Worm (Caenorhabditis elegans) whole organism, L1 larva: ENCODE data around the gene Y73F8A.27.
A peak's percentile ranks its signal among the peaks of the same experiment; 100 is the strongest.

Source experiments
- C16A3.4 ChIP-seq: fragments of 150-350 bp; optimal IDR thresholded peaks from 2 replicates; lab custom pipeline; 2014; ENCODE audit warnings: missing biosample characterization, missing genetic modification characterization
- C34B4.2 ChIP-seq: sonication (generic microtip); optimal IDR thresholded peaks from 2 replicates; lab custom pipeline; 2017; ENCODE audit warnings: mild to moderate bottlenecking, missing genetic modification characterization, missing compliant biosample characterization
- Y116A8C.19 ChIP-seq: sonication (generic microtip); optimal IDR thresholded peaks from 2 replicates; lab custom pipeline; 2016; ENCODE audit warnings: missing compliant biosample characterization, missing genetic modification characterization, borderline replicate concordance
- aly-2 ChIP-seq: fragments of 150-350 bp; optimal IDR thresholded peaks from 2 replicates; lab custom pipeline; 2014; ENCODE audit warnings: missing biosample characterization, missing genetic modification characterization
- ama-1 ChIP-seq: fragments of 150-350 bp; optimal IDR thresholded peaks from 2 replicates; lab custom pipeline; 2014
- ceh-63 ChIP-seq: fragments of 200-800 bp; sonication (Bioruptor generic); optimal IDR thresholded peaks from 2 replicates; lab custom pipeline; 2018; ENCODE audit warnings: mild to moderate bottlenecking, missing genetic modification characterization, missing compliant biosample characterization
- ceh-8 ChIP-seq: fragments of 200-800 bp; sonication (Bioruptor generic); optimal IDR thresholded peaks from 2 replicates; lab custom pipeline; 2018; ENCODE audit warnings: mild to moderate bottlenecking, missing genetic modification characterization, moderate library complexity, missing compliant biosample characterization
- ceh-82 ChIP-seq, 3 experiments: fragments of 150-350 bp in 1 of 3; sonication (generic microtip) in 2 of 3; optimal IDR thresholded peaks; 2 replicates each; lab custom pipeline; 2014 to 2017; ENCODE audit warnings: missing biosample characterization in 3 of 3, missing genetic modification characterization in 3 of 3
- ceh-88 ChIP-seq: fragments of 200-800 bp; sonication (Bioruptor generic); IDR thresholded peaks from 2 replicates; pipeline ENCODE4 v1.3.6; 2022; ENCODE audit warnings: missing genetic modification characterization, missing compliant biosample characterization
- ces-1 ChIP-seq: fragments of 150-350 bp; optimal IDR thresholded peaks from 2 replicates; lab custom pipeline; 2014; ENCODE audit warnings: missing biosample characterization, missing genetic modification reagents, missing genetic modification characterization
- dpl-1 ChIP-seq, 3 experiments: fragments of 150-350 bp in 2 of 3; sonication (generic microtip) in 1 of 3; optimal IDR thresholded peaks; 2 replicates each; lab custom pipeline; 2014 to 2017; ENCODE audit warnings: missing biosample characterization in 3 of 3, missing genetic modification characterization in 3 of 3, missing genetic modification reagents in 3 of 3
- dsc-1 ChIP-seq: sonication (generic microtip); optimal IDR thresholded peaks from 2 replicates; lab custom pipeline; 2016; ENCODE audit warnings: mild to moderate bottlenecking, missing genetic modification characterization, missing compliant biosample characterization
- efl-1 ChIP-seq, 4 experiments: fragments of 150-350 bp; optimal IDR thresholded peaks in 3 of 4; peaks in 1 of 4; 1 replicate in 1 of 4; 2 replicates in 3 of 4; lab custom pipeline; 2014; ENCODE audit warnings: missing biosample characterization in 2 of 4, missing genetic modification characterization in 2 of 4, missing genetic modification reagents in 2 of 4
- egl-27 ChIP-seq, 2 experiments: fragments of 150-350 bp in 1 of 2; sonication (generic microtip); optimal IDR thresholded peaks; 3 replicates each; lab custom pipeline; 2017 to 2018; ENCODE audit warnings: missing biosample characterization in 2 of 2, missing genetic modification characterization in 2 of 2, missing genetic modification reagents in 2 of 2
- fos-1 ChIP-seq: fragments of 150-350 bp; optimal IDR thresholded peaks from 2 replicates; lab custom pipeline; 2014; ENCODE audit warnings: missing biosample characterization, missing genetic modification characterization
- hlh-17 ChIP-seq: fragments of 200-800 bp; sonication (Bioruptor generic); optimal IDR thresholded peaks from 2 replicates; lab custom pipeline; 2018; ENCODE audit warnings: missing genetic modification characterization, mild to moderate bottlenecking, missing compliant biosample characterization, moderate library complexity, borderline replicate concordance
- hpl-2 ChIP-seq: fragments of 150-350 bp; optimal IDR thresholded peaks from 2 replicates; lab custom pipeline; 2014; ENCODE audit warnings: missing biosample characterization, missing genetic modification reagents, missing genetic modification characterization
- isw-1 ChIP-seq: fragments of 200-800 bp; sonication (Bioruptor generic); IDR thresholded peaks from 2 replicates; pipeline ENCODE4 v1.3.6; 2022; ENCODE audit warnings: missing genetic modification characterization, missing compliant biosample characterization
- lin-13 ChIP-seq: fragments of 150-350 bp; optimal IDR thresholded peaks from 2 replicates; lab custom pipeline; 2014; ENCODE audit warnings: missing biosample characterization, missing genetic modification reagents, missing genetic modification characterization
- lin-15B ChIP-seq: fragments of 150-350 bp; sonication (generic microtip); optimal IDR thresholded peaks from 3 replicates; lab custom pipeline; 2014; ENCODE audit warnings: missing biosample characterization, missing genetic modification characterization
- lsy-2 ChIP-seq, 2 experiments: fragments of 150-350 bp; optimal IDR thresholded peaks; 2 replicates each; lab custom pipeline; 2014; ENCODE audit warnings: missing biosample characterization in 2 of 2, missing genetic modification characterization in 2 of 2
- mab-9 ChIP-seq: fragments of 200-800 bp; sonication (Bioruptor generic); IDR thresholded peaks from 2 replicates; pipeline ENCODE4 v1.3.6; 2022; ENCODE audit warnings: missing genetic modification reagents, missing genetic modification characterization, missing compliant biosample characterization
- mdl-1 ChIP-seq, 2 experiments: fragments of 150-350 bp; optimal IDR thresholded peaks; 2 replicates each; lab custom pipeline; 2014 to 2017; ENCODE audit warnings: missing biosample characterization in 2 of 2, missing genetic modification characterization in 2 of 2, inconsistent platforms in 1 of 2
- mef-2 ChIP-seq: fragments of 150-350 bp; optimal IDR thresholded peaks from 2 replicates; lab custom pipeline; 2014; ENCODE audit warnings: missing biosample characterization, missing genetic modification characterization
- nhr-11 ChIP-seq: fragments of 150-350 bp; optimal IDR thresholded peaks from 2 replicates; lab custom pipeline; 2014; ENCODE audit warnings: missing biosample characterization, missing genetic modification characterization
- nhr-12 ChIP-seq: sonication (generic microtip); optimal IDR thresholded peaks from 2 replicates; lab custom pipeline; 2017; ENCODE audit warnings: missing biosample characterization, missing genetic modification characterization
- nhr-237 ChIP-seq: fragments of 150-350 bp; optimal IDR thresholded peaks from 2 replicates; lab custom pipeline; 2014; ENCODE audit warnings: missing biosample characterization, missing genetic modification characterization
- nhr-28 ChIP-seq: fragments of 150-350 bp; optimal IDR thresholded peaks from 2 replicates; lab custom pipeline; 2014; ENCODE audit warnings: missing biosample characterization, missing genetic modification characterization
- nhr-76 ChIP-seq: sonication (generic microtip); optimal IDR thresholded peaks from 2 replicates; lab custom pipeline; 2017; ENCODE audit warnings: missing biosample characterization, missing genetic modification characterization
- nhr-77 ChIP-seq: fragments of 150-350 bp; optimal IDR thresholded peaks from 2 replicates; lab custom pipeline; 2014; ENCODE audit warnings: missing biosample characterization, missing genetic modification characterization
- nhr-84 ChIP-seq: sonication (generic microtip); optimal IDR thresholded peaks from 2 replicates; lab custom pipeline; 2017; ENCODE audit warnings: missing biosample characterization, missing genetic modification characterization
- nhr-90 ChIP-seq: sonication (generic microtip); optimal IDR thresholded peaks from 2 replicates; lab custom pipeline; 2016; ENCODE audit warnings: mild to moderate bottlenecking, missing genetic modification characterization, missing compliant biosample characterization; ENCODE audit not compliant: poor library complexity
- pag-3 ChIP-seq: sonication (generic microtip); optimal IDR thresholded peaks from 2 replicates; lab custom pipeline; 2017; ENCODE audit warnings: missing genetic modification characterization, mild to moderate bottlenecking, missing compliant biosample characterization, antibody characterized with exemption, borderline replicate concordance; ENCODE audit not compliant: insufficient read depth
- rnt-1 ChIP-seq: sonication (generic microtip); optimal IDR thresholded peaks from 2 replicates; lab custom pipeline; 2016; ENCODE audit warnings: mild to moderate bottlenecking, missing genetic modification characterization, moderate library complexity, missing compliant biosample characterization
- snpc-4 ChIP-seq: fragments of 150-350 bp; optimal IDR thresholded peaks from 2 replicates; lab custom pipeline; 2014; ENCODE audit warnings: missing biosample characterization, missing genetic modification characterization
- sptf-1 ChIP-seq: fragments of 150-350 bp; optimal IDR thresholded peaks from 2 replicates; lab custom pipeline; 2014; ENCODE audit warnings: missing biosample characterization, missing genetic modification characterization
- tlp-1 ChIP-seq: fragments of 150-350 bp; optimal IDR thresholded peaks from 2 replicates; lab custom pipeline; 2014; ENCODE audit warnings: missing biosample characterization, missing genetic modification characterization
- unc-30 ChIP-seq: sonication (generic microtip); optimal IDR thresholded peaks from 2 replicates; lab custom pipeline; 2017; ENCODE audit warnings: missing biosample characterization, missing genetic modification characterization
- unc-86 ChIP-seq: sonication (generic microtip); optimal IDR thresholded peaks from 2 replicates; lab custom pipeline; 2016; ENCODE audit warnings: missing genetic modification characterization, missing compliant biosample characterization
- unc-98 ChIP-seq: fragments of 200-800 bp; sonication (Bioruptor generic); IDR thresholded peaks from 2 replicates; pipeline ENCODE4 v1.3.6; 2022; ENCODE audit warnings: missing genetic modification characterization, missing compliant biosample characterization
- ztf-11 ChIP-seq, 2 experiments: sonication (generic microtip); optimal IDR thresholded peaks; 2 replicates each; lab custom pipeline; 2016 to 2017; ENCODE audit warnings: missing genetic modification characterization in 2 of 2, missing biosample characterization in 1 of 2, missing compliant biosample characterization in 1 of 2

The Y73F8A.27 gene

ce11 chrIV:15472387-15472859 is at the start of gene Y73F8A.27 (continued):
- TF ChIP-seq nhr-76 (tag; lab: Kevin White, UChicago) (no peak), mdl-1 (tag; optimal IDR thresholded peaks at IDR 0.05; lab: Kevin White, UChicago) (peak in 1 of 2 experiments; percentile 76), nhr-12 (tag; lab: Kevin White, UChicago) (no peak), unc-98 (no peak; the same call in 1 of the 2 replicates), snpc-4 (tag; lab: Kevin White, UChicago) (peak; percentile 82), dpl-1 (GFP tag; optimal IDR thresholded peaks at IDR 0.05; lab: Kevin White, UChicago) (peak; percentile 79 to 86 (median 85)), hpl-2 (GFP tag; lab: Kevin White, UChicago) (peak; percentile 90), isw-1 (GFP tag; lab: Robert Waterston, UW) (peak; percentile 92), rnt-1 (tag; lab: Kevin White, UChicago) (peak; percentile 92), lin-15B (tag; lab: Kevin White, UChicago) (peak; percentile 97), unc-30 (tag; lab: Kevin White, UChicago) (no peak), hlh-17 (no peak), C16A3.4 (tag; lab: Kevin White, UChicago) (peak; percentile 95), nhr-11 (tag; lab: Kevin White, UChicago) (peak; percentile 87), nhr-28 (tag; lab: Kevin White, UChicago) (no peak), ceh-88 (GFP tag; lab: Robert Waterston, UW) (peak; percentile 89), egl-27 (tag; optimal IDR thresholded peaks at IDR 0.05; lab: Kevin White, UChicago) (no peak), aly-2 (peak; percentile 61), C34B4.2 (tag; lab: Kevin White, UChicago) (peak; percentile 47), dsc-1 (tag; lab: Kevin White, UChicago) (peak; percentile 95), fos-1 (peak; percentile 83), pag-3 (tag; lab: Kevin White, UChicago) (no peak), nhr-84 (tag; lab: Kevin White, UChicago) (no peak), ceh-8 (peak; percentile 92), unc-86 (tag; lab: Kevin White, UChicago) (peak; percentile 96), nhr-90 (peak; percentile 92), lsy-2 (tag; optimal IDR thresholded peaks at IDR 0.05; lab: Kevin White, UChicago) (peak; percentile 95), ceh-82 (tag; optimal IDR thresholded peaks at IDR 0.05; lab: Kevin White, UChicago) (peak; percentile 90 to 93 (median 93)), ceh-63 (no peak), sptf-1 (tag; lab: Kevin White, UChicago) (no peak), lin-13 (GFP tag; lab: Kevin White, UChicago) (peak; percentile 93)

ce11 chrIV:15433805-15434204 is 38.8 kb upstream of the Y73F8A.27 start:
- TF ChIP-seq ama-1 (lab: Kevin White, UChicago) (no peak), nhr-76 (tag; lab: Kevin White, UChicago) (no peak), hpl-2 (GFP tag; lab: Kevin White, UChicago) (no peak), unc-98 (no peak), nhr-237 (tag; lab: Kevin White, UChicago) (no peak), ceh-8 (no peak), Y116A8C.19 (tag; lab: Kevin White, UChicago) (no peak), mab-9 (GFP tag; lab: Robert Waterston, UW) (no peak), nhr-77 (tag; lab: Kevin White, UChicago) (no peak), ces-1 (GFP tag; lab: Kevin White, UChicago) (no peak), egl-27 (tag; optimal IDR thresholded peaks at IDR 0.05; lab: Kevin White, UChicago) (no peak), efl-1 (optimal IDR thresholded peaks at IDR 0.05; lab: Kevin White, UChicago) (no peak), efl-1 (GFP tag; optimal IDR thresholded peaks at IDR 0.05 in 1 of 2; lab: Kevin White, UChicago) (no peak), mef-2 (tag; lab: Kevin White, UChicago) (no peak), ztf-11 (tag; optimal IDR thresholded peaks at IDR 0.05; lab: Kevin White, UChicago) (no peak), tlp-1 (tag; lab: Kevin White, UChicago) (no peak)
